Fruit fly (Drosophila melanogaster) whole organism, embryonic: ENCODE data around the gene GluProRS.

ENCODE experiments used
- Blimp-1 ChIP-seq: fragments of 200-800 bp; sonication (Bioruptor generic); optimal IDR thresholded peaks from 3 replicates; lab custom pipeline; 2018; ENCODE audit warnings: missing biosample characterization, missing genetic modification characterization, mild to moderate bottlenecking, moderate library complexity, missing genetic modification reagents
- CG10267 ChIP-seq: fragments of 200-800 bp; sonication (Bioruptor generic); optimal IDR thresholded peaks from 2 replicates; lab custom pipeline; 2018; ENCODE audit warnings: missing biosample characterization, mild to moderate bottlenecking, missing genetic modification characterization, moderate library complexity
- CG11695 ChIP-seq: fragments of 200-800 bp; sonication (Bioruptor generic); IDR thresholded peaks from 3 replicates; pipeline ENCODE4 v1.3.6; 2022; ENCODE audit warnings: missing biosample characterization, missing genetic modification characterization
- CG13287 ChIP-seq: fragments of 200-800 bp; sonication (Bioruptor generic); IDR thresholded peaks from 2 replicates; pipeline ENCODE4 v1.3.6; 2022; ENCODE audit warnings: missing biosample characterization, missing genetic modification characterization; ENCODE audit not compliant: partially characterized antibody
- CG14710 ChIP-seq: fragments of 200-800 bp; sonication (Bioruptor generic); optimal IDR thresholded peaks from 3 replicates; lab custom pipeline; 2019; ENCODE audit warnings: missing biosample characterization, mild to moderate bottlenecking, missing genetic modification characterization, moderate library complexity
- CG16813 ChIP-seq: fragments of 200-800 bp; sonication (Bioruptor generic); IDR thresholded peaks from 3 replicates; pipeline ENCODE4 v1.3.6; 2022; ENCODE audit warnings: missing biosample characterization, missing genetic modification characterization; ENCODE audit not compliant: partially characterized antibody
- CG2129 ChIP-seq: fragments of 200-800 bp; sonication (Bioruptor generic); IDR thresholded peaks from 2 replicates; pipeline ENCODE4 v1.3.6; 2022; ENCODE audit warnings: missing biosample characterization, missing genetic modification characterization; ENCODE audit not compliant: partially characterized antibody
- CG3163 ChIP-seq: fragments of 200-800 bp; sonication (Bioruptor generic); optimal IDR thresholded peaks from 3 replicates; lab custom pipeline; 2016; ENCODE audit warnings: missing biosample characterization, missing genetic modification characterization
- CG4328 ChIP-seq: fragments of 200-800 bp; sonication (Bioruptor generic); optimal IDR thresholded peaks from 3 replicates; lab custom pipeline; 2017; ENCODE audit warnings: missing biosample characterization, missing genetic modification reagents, missing genetic modification characterization
- CG4820 ChIP-seq: fragments of 200-800 bp; sonication (Bioruptor generic); optimal IDR thresholded peaks from 3 replicates; lab custom pipeline; 2016; ENCODE audit warnings: missing biosample characterization, missing genetic modification characterization
- CG6854 ChIP-seq: fragments of 200-800 bp; sonication (Bioruptor generic); optimal IDR thresholded peaks from 3 replicates; lab custom pipeline; 2017; ENCODE audit warnings: missing biosample characterization, mild to moderate bottlenecking, missing genetic modification characterization
- CG7963 ChIP-seq: fragments of 200-800 bp; sonication (Bioruptor generic); IDR thresholded peaks from 3 replicates; pipeline ENCODE4 v1.3.6; 2022; ENCODE audit warnings: missing biosample characterization, missing genetic modification characterization; ENCODE audit not compliant: partially characterized antibody
- CG7987 ChIP-seq: fragments of 200-800 bp; sonication (Bioruptor generic); optimal IDR thresholded peaks from 2 replicates; lab custom pipeline; 2018; ENCODE audit warnings: missing biosample characterization, mild to moderate bottlenecking, missing genetic modification characterization, moderate library complexity
- CG8281 ChIP-seq: fragments of 200-800 bp; sonication (Bioruptor generic); optimal IDR thresholded peaks from 2 replicates; lab custom pipeline; 2018; ENCODE audit warnings: missing biosample characterization, mild to moderate bottlenecking, missing genetic modification characterization, moderate library complexity
- CG8290 ChIP-seq, 3 experiments: fragments of 200-800 bp; sonication (Bioruptor generic); optimal IDR thresholded peaks; 2 replicates each; lab custom pipeline; 2016 to 2019; ENCODE audit warnings: missing biosample characterization in 3 of 3, missing genetic modification characterization in 3 of 3, mild to moderate bottlenecking in 2 of 3, moderate library complexity in 1 of 3
- CG8388 ChIP-seq: fragments of 200-800 bp; sonication (Bioruptor generic); optimal IDR thresholded peaks from 2 replicates; lab custom pipeline; 2019; ENCODE audit warnings: missing biosample characterization, mild to moderate bottlenecking, missing genetic modification characterization, moderate library complexity
- D19B ChIP-seq: fragments of 200-800 bp; sonication (Bioruptor generic); optimal IDR thresholded peaks from 2 replicates; lab custom pipeline; 2017; ENCODE audit warnings: missing biosample characterization, mild to moderate bottlenecking, missing genetic modification characterization
- Doc3 ChIP-seq: fragments of 200-800 bp; sonication (Bioruptor generic); IDR thresholded peaks from 3 replicates; pipeline ENCODE4 v1.3.6; 2022; ENCODE audit warnings: missing biosample characterization, missing genetic modification characterization; ENCODE audit not compliant: partially characterized antibody
- ERR ChIP-seq: fragments of 200-800 bp; sonication (Bioruptor generic); optimal IDR thresholded peaks from 2 replicates; lab custom pipeline; 2016; ENCODE audit warnings: missing biosample characterization, missing genetic modification characterization
- Eip74EF ChIP-seq, 2 experiments: fragments of 200-800 bp in 1 of 2; fragments of >200 bp in 1 of 2; sonication (Bioruptor generic) in 1 of 2; optimal IDR thresholded peaks; 2 replicates each; lab custom pipeline; 2017 to 2019; ENCODE audit warnings: missing biosample characterization in 2 of 2, missing genetic modification characterization in 2 of 2, mild to moderate bottlenecking in 1 of 2, moderate library complexity in 1 of 2
- HLH4C ChIP-seq: fragments of 200-800 bp; sonication (Bioruptor generic); IDR thresholded peaks from 3 replicates; pipeline ENCODE4 v1.3.6; 2022; ENCODE audit warnings: missing biosample characterization, missing genetic modification characterization; ENCODE audit not compliant: partially characterized antibody
- Nf-YA ChIP-seq: fragments of 200-800 bp; sonication (Bioruptor generic); IDR thresholded peaks from 2 replicates; pipeline ENCODE4 v1.3.6; 2022; ENCODE audit warnings: missing biosample characterization, missing genetic modification characterization
- Scr ChIP-seq: fragments of 200-800 bp; sonication (Bioruptor generic); IDR thresholded peaks from 2 replicates; pipeline ENCODE4 v1.3.6; 2022; ENCODE audit warnings: missing biosample characterization, missing genetic modification characterization; ENCODE audit not compliant: partially characterized antibody
- Tbp ChIP-seq: fragments of >200 bp; optimal IDR thresholded peaks from 2 replicates; lab custom pipeline; 2018; ENCODE audit warnings: missing biosample characterization, missing genetic modification characterization
- bowl ChIP-seq: fragments of 200-800 bp; sonication (Bioruptor generic); IDR thresholded peaks from 2 replicates; pipeline ENCODE4 v1.3.6; 2022; ENCODE audit warnings: missing biosample characterization, missing genetic modification characterization
- ci ChIP-seq: fragments of 200-800 bp; sonication (Bioruptor generic); IDR thresholded peaks from 3 replicates; pipeline ENCODE4 v1.3.6; 2022; ENCODE audit warnings: missing biosample characterization, missing genetic modification characterization
- crp ChIP-seq, 2 experiments: fragments of 200-800 bp; sonication (Bioruptor generic); optimal IDR thresholded peaks; 2 replicates in 1 of 2; 3 replicates in 1 of 2; lab custom pipeline; 2017; ENCODE audit warnings: missing biosample characterization in 2 of 2, missing genetic modification characterization in 2 of 2, mild to moderate bottlenecking in 1 of 2, moderate library complexity in 1 of 2
- dmrt11E ChIP-seq: fragments of 200-800 bp; sonication (Bioruptor generic); optimal IDR thresholded peaks from 3 replicates; lab custom pipeline; 2018; ENCODE audit warnings: missing biosample characterization, mild to moderate bottlenecking, missing genetic modification characterization, moderate library complexity
- ewg ChIP-seq: fragments of 200-800 bp; sonication (Bioruptor generic); optimal IDR thresholded peaks from 3 replicates; lab custom pipeline; 2017; ENCODE audit warnings: mild to moderate bottlenecking, missing biosample characterization, missing genetic modification reagents, missing genetic modification characterization
- eyg ChIP-seq: fragments of 200-800 bp; sonication (Bioruptor generic); optimal IDR thresholded peaks from 3 replicates; lab custom pipeline; 2016; ENCODE audit warnings: missing biosample characterization, missing genetic modification characterization
- fd102C ChIP-seq: fragments of 200-800 bp; sonication (Bioruptor generic); optimal IDR thresholded peaks from 2 replicates; lab custom pipeline; 2018; ENCODE audit warnings: missing biosample characterization, mild to moderate bottlenecking, missing genetic modification characterization, moderate library complexity
- gce ChIP-seq: fragments of 200-800 bp; sonication (Bioruptor generic); IDR thresholded peaks from 3 replicates; pipeline ENCODE4 v1.3.6; 2022; ENCODE audit warnings: missing biosample characterization, missing genetic modification characterization
- hkb ChIP-seq, 2 experiments: fragments of 200-800 bp in 1 of 2; fragments of >200 bp in 1 of 2; sonication (Bioruptor generic) in 1 of 2; IDR thresholded peaks in 1 of 2; optimal IDR thresholded peaks in 1 of 2; 2 replicates each; pipeline versions ENCODE4 v1.3.6 to Lab custom; 2017 to 2022; ENCODE audit warnings: missing biosample characterization in 1 of 2, missing genetic modification characterization in 1 of 2
- insv ChIP-seq, 2 experiments: fragments of 200-800 bp; sonication (Bioruptor generic); optimal IDR thresholded peaks; 3 replicates each; lab custom pipeline; 2016 to 2018; ENCODE audit warnings: missing biosample characterization in 2 of 2, missing genetic modification characterization in 2 of 2
- kay ChIP-seq: fragments of 200-800 bp; sonication (Bioruptor generic); optimal IDR thresholded peaks from 2 replicates; lab custom pipeline; 2016; ENCODE audit warnings: missing biosample characterization, missing genetic modification characterization
- lbe ChIP-seq: fragments of 200-800 bp; sonication (Bioruptor generic); optimal IDR thresholded peaks from 2 replicates; lab custom pipeline; 2016; ENCODE audit warnings: missing biosample characterization, mild to moderate bottlenecking, missing genetic modification characterization
- lola ChIP-seq, 3 experiments: fragments of >200 bp in 2 of 3; fragments of 200-800 bp in 1 of 3; sonication (Bioruptor generic) in 1 of 3; optimal IDR thresholded peaks; 2 replicates each; lab custom pipeline; 2017 to 2019; ENCODE audit warnings: missing biosample characterization in 3 of 3, missing genetic modification characterization in 3 of 3, mild to moderate bottlenecking in 1 of 3, moderate library complexity in 1 of 3
- lov ChIP-seq, 2 experiments: fragments of 200-800 bp in 1 of 2; fragments of >200 bp in 1 of 2; sonication (Bioruptor generic) in 1 of 2; IDR thresholded peaks in 1 of 2; optimal IDR thresholded peaks in 1 of 2; 2 replicates in 1 of 2; 3 replicates in 1 of 2; pipeline versions ENCODE4 v1.3.6 to Lab custom; 2017 to 2022; ENCODE audit warnings: missing biosample characterization in 1 of 2, missing genetic modification characterization in 1 of 2
- nom ChIP-seq: fragments of 200-800 bp; sonication (Bioruptor generic); optimal IDR thresholded peaks from 2 replicates; lab custom pipeline; 2017; ENCODE audit warnings: missing biosample characterization, missing genetic modification characterization, mild to moderate bottlenecking, moderate library complexity, missing genetic modification reagents
- pzg ChIP-seq: fragments of 200-800 bp; sonication (Bioruptor generic); optimal IDR thresholded peaks from 3 replicates; lab custom pipeline; 2018; ENCODE audit warnings: missing biosample characterization, mild to moderate bottlenecking, missing genetic modification characterization, moderate library complexity
- repo ChIP-seq: fragments of 200-800 bp; sonication (Bioruptor generic); optimal IDR thresholded peaks from 2 replicates; lab custom pipeline; 2016; ENCODE audit warnings: missing biosample characterization, missing genetic modification characterization
- ro ChIP-seq: fragments of 200-800 bp; sonication (Bioruptor generic); IDR thresholded peaks from 2 replicates; pipeline ENCODE4 v1.3.6; 2022; ENCODE audit warnings: missing biosample characterization, missing genetic modification characterization
- stwl ChIP-seq: fragments of 200-800 bp; sonication (Bioruptor generic); optimal IDR thresholded peaks from 3 replicates; lab custom pipeline; 2018; ENCODE audit warnings: missing biosample characterization, mild to moderate bottlenecking, missing genetic modification characterization, moderate library complexity
- tll ChIP-seq, 2 experiments: fragments of 200-800 bp in 1 of 2; fragments of >200 bp in 1 of 2; sonication (Bioruptor generic) in 1 of 2; optimal IDR thresholded peaks; 2 replicates each; lab custom pipeline; 2017 to 2019; ENCODE audit warnings: missing biosample characterization in 2 of 2, missing genetic modification characterization in 2 of 2, mild to moderate bottlenecking in 1 of 2, moderate library complexity in 1 of 2
- yki ChIP-seq: fragments of >200 bp; optimal IDR thresholded peaks from 3 replicates; lab custom pipeline; 2018

GluProRS gene

DNA sequence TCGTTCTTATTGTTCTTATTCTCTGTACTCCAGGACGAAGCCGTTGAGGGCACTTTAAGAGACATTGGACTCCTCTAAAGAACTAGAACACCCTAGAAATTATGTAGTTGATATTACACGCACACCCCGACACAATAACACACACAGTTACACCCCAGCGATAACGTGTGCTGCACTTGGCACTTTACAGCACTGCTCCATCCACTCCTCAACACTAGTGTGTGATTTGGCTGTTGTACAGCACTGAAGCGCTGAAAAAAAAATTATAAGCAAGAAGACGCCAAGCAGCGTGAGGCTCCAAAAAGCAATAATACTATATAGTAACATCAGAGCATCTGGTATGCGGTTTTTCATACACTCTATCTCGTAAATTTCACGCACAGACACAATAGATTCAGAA lies 2.7 kb upstream of the GluProRS start:
- TF ChIP-seq stwl (tag; lab: Kevin White, UChicago) (peak; percentile 99), insv (GFP tag; optimal IDR thresholded peaks at IDR 0.05; lab: Kevin White, UChicago) (no peak), gce (GFP tag; lab: Robert Waterston, UW) (0 out of 3 replicates have a peak, but pooled peaks have one; percentile 8), CG8388 (GFP tag; lab: Kevin White, UChicago) (no peak), Eip74EF (GFP tag; optimal IDR thresholded peaks at IDR 0.05; lab: Kevin White, UChicago) (no peak), Scr (GFP tag; lab: Robert Waterston, UW) (0 out of 2 replicates have a peak, but pooled peaks have one; percentile 17), CG7987 (GFP tag; lab: Kevin White, UChicago) (no peak), lov (optimal IDR thresholded peaks at IDR 0.05; lab: Kevin White, UChicago) (no peak), lov (GFP tag; IDR thresholded peaks at IDR 0.05; lab: Robert Waterston, UW) (no peak), CG10267 (tag; lab: Kevin White, UChicago) (peak; percentile 47), HLH4C (GFP tag; lab: Robert Waterston, UW) (no peak), CG13287 (GFP tag; lab: Robert Waterston, UW) (no peak), Doc3 (GFP tag; lab: Robert Waterston, UW) (0 out of 3 replicates have a peak, but pooled peaks have one; percentile 13), CG8290 (GFP tag; optimal IDR thresholded peaks at IDR 0.05; lab: Kevin White, UChicago) (peak; percentile 36), CG8290 (tag; optimal IDR thresholded peaks at IDR 0.05; lab: Kevin White, UChicago) (no peak), Nf-YA (GFP tag; lab: Robert Waterston, UW) (no peak), CG16813 (GFP tag; lab: Robert Waterston, UW) (peak; percentile 39; the same call in 1 of the 3 replicates), CG4820 (GFP tag; lab: Kevin White, UChicago) (no peak), kay (no peak)
- TF ChIP-seq, all 482 proteins: peak for 7

DNA sequence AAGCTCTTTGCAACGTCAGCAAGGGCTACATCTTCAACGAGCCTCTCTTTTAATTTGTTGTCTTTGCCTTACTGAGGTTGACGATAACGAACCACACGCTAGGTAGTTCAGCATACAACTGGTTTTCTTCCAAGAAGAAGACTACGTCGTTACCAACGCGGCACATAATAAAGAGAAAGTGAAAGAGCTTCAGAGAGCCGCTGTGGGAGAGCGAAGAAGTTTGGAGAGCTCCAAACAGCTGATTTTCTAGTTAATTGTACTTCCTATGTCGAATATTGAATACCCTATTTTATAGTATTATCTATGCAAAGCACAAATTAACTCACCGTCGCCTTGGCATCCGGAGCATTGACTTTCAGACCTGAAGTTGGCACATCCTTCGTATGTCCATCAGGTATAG lies 2.8 kb downstream of the GluProRS start:
- peak; percentile 40 for TF ChIP-seq nom (GFP tag; lab: Kevin White, UChicago)
- TF ChIP-seq repo (GFP tag; lab: Kevin White, UChicago), result no peak
- TF ChIP-seq Tbp (GFP tag; lab: Kevin White, UChicago), result no peak
- TF ChIP-seq D19B, result no peak
- TF ChIP-seq yki, result no peak
- peak in 1 of 2 experiments; percentile 88 for TF ChIP-seq Eip74EF (GFP tag; optimal IDR thresholded peaks at IDR 0.05; lab: Kevin White, UChicago)
- no peak for TF ChIP-seq lola (GFP tag; optimal IDR thresholded peaks at IDR 0.05; lab: Kevin White, UChicago)
- TF ChIP-seq crp (GFP tag; optimal IDR thresholded peaks at IDR 0.05; lab: Kevin White, UChicago), result peak in 1 of 2 experiments; percentile 49
- no peak for TF ChIP-seq tll (GFP tag; optimal IDR thresholded peaks at IDR 0.05; lab: Kevin White, UChicago)
- TF ChIP-seq pzg (GFP tag; lab: Kevin White, UChicago), result no peak
- peak; percentile 66 for TF ChIP-seq CG3163 (GFP tag; lab: Kevin White, UChicago)
- no peak for TF ChIP-seq bowl (GFP tag; lab: Robert Waterston, UW)
- TF ChIP-seq ci (GFP tag; lab: Robert Waterston, UW), result 0 out of 3 replicates have a peak, but pooled peaks have one; percentile 17
- TF ChIP-seq CG14710, result no peak
- no peak for TF ChIP-seq eyg (GFP tag; lab: Kevin White, UChicago)
- no peak for TF ChIP-seq CG7963 (GFP tag; lab: Robert Waterston, UW)
- no peak for TF ChIP-seq dmrt11E (tag; lab: Kevin White, UChicago)
- no peak for TF ChIP-seq CG6854 (GFP tag; lab: Kevin White, UChicago)
- TF ChIP-seq fd102C (GFP tag; lab: Kevin White, UChicago), result no peak
- no peak for TF ChIP-seq lbe
- TF ChIP-seq Blimp-1 (GFP tag; lab: Kevin White, UChicago), result peak; percentile 93
- TF ChIP-seq CG11695 (GFP tag; lab: Robert Waterston, UW), result no peak
- no peak for TF ChIP-seq CG2129 (GFP tag; lab: Robert Waterston, UW)
- TF ChIP-seq ro, result no peak
- no peak for TF ChIP-seq ERR (GFP tag; lab: Kevin White, UChicago)
- no peak for TF ChIP-seq CG8281 (tag; lab: Kevin White, UChicago)
- no peak for TF ChIP-seq CG4328 (GFP tag; lab: Kevin White, UChicago)
- TF ChIP-seq ewg (GFP tag; lab: Kevin White, UChicago), result no peak
- no peak for TF ChIP-seq hkb (optimal IDR thresholded peaks at IDR 0.05; lab: Kevin White, UChicago)
- 0 out of 2 replicates have a peak, but pooled peaks have one; percentile 34 for TF ChIP-seq hkb (GFP tag; IDR thresholded peaks at IDR 0.05; lab: Robert Waterston, UW)
